Fruit fly (Drosophila melanogaster) whole organism, embryonic: Measurements from ENCODE around the gene CG14277.

Experiments
- BEAF-32 ChIP-seq: fragments of 200-800 bp; sonication (Bioruptor generic); optimal IDR thresholded peaks from 3 replicates; lab custom pipeline; 2017; ENCODE audit warnings: missing biosample characterization, missing genetic modification characterization, mild to moderate bottlenecking, moderate library complexity, missing genetic modification reagents
- CG11093 ChIP-seq: fragments of 200-800 bp; sonication (Bioruptor generic); IDR thresholded peaks from 3 replicates; pipeline ENCODE4 v1.3.6; 2022; ENCODE audit warnings: missing biosample characterization, missing genetic modification characterization
- CG12942 ChIP-seq: fragments of 200-800 bp; sonication (Bioruptor generic); optimal IDR thresholded peaks from 3 replicates; lab custom pipeline; 2016; ENCODE audit warnings: missing biosample characterization, missing genetic modification characterization
- CG13296 ChIP-seq: fragments of 200-800 bp; sonication (Bioruptor generic); optimal IDR thresholded peaks from 3 replicates; lab custom pipeline; 2018; ENCODE audit warnings: missing biosample characterization, mild to moderate bottlenecking, missing genetic modification characterization
- CG13424 ChIP-seq: fragments of 200-800 bp; sonication (Bioruptor generic); optimal IDR thresholded peaks from 2 replicates; lab custom pipeline; 2019; ENCODE audit warnings: missing biosample characterization, mild to moderate bottlenecking, missing genetic modification characterization, moderate library complexity
- CG13894 ChIP-seq: fragments of 200-800 bp; sonication (Bioruptor generic); optimal IDR thresholded peaks from 3 replicates; lab custom pipeline; 2018; ENCODE audit warnings: missing biosample characterization, mild to moderate bottlenecking, missing genetic modification characterization, moderate library complexity
- CG15514 ChIP-seq: fragments of 200-800 bp; sonication (Bioruptor generic); optimal IDR thresholded peaks from 3 replicates; lab custom pipeline; 2017; ENCODE audit warnings: missing biosample characterization, missing genetic modification characterization, mild to moderate bottlenecking, moderate library complexity, missing genetic modification reagents
- CG30020 ChIP-seq: fragments of 200-800 bp; optimal IDR thresholded peaks from 2 replicates; lab custom pipeline; 2019; ENCODE audit warnings: missing biosample characterization, mild to moderate bottlenecking, missing genetic modification characterization, moderate library complexity
- CG34422 ChIP-seq: fragments of 200-800 bp; sonication (Bioruptor generic); IDR thresholded peaks from 3 replicates; pipeline ENCODE4 v1.3.6; 2022; ENCODE audit warnings: missing biosample characterization, missing genetic modification characterization
- CG4854 ChIP-seq: fragments of 200-800 bp; sonication (Bioruptor generic); optimal IDR thresholded peaks from 2 replicates; lab custom pipeline; 2016; ENCODE audit warnings: missing biosample characterization, missing genetic modification characterization, inconsistent platforms
- CG6254 ChIP-seq: fragments of 200-800 bp; sonication (Bioruptor generic); optimal IDR thresholded peaks from 3 replicates; lab custom pipeline; 2017; ENCODE audit warnings: mild to moderate bottlenecking, missing biosample characterization, missing genetic modification reagents, missing genetic modification characterization
- D ChIP-seq, 2 experiments: fragments of 200-800 bp in 1 of 2; fragments of >200 bp in 1 of 2; sonication (Bioruptor generic) in 1 of 2; optimal IDR thresholded peaks; 2 replicates in 1 of 2; 3 replicates in 1 of 2; lab custom pipeline; 2017; ENCODE audit warnings: mild to moderate bottlenecking in 1 of 2, missing biosample characterization in 1 of 2, missing genetic modification characterization in 1 of 2, missing genetic modification reagents in 1 of 2
- Dfd ChIP-seq, 2 experiments: fragments of >200 bp; optimal IDR thresholded peaks; 2 replicates each; lab custom pipeline; 2017; ENCODE audit warnings: missing biosample characterization in 2 of 2, missing genetic modification characterization in 2 of 2
- Dip2 ChIP-seq: fragments of 200-800 bp; sonication (Bioruptor generic); IDR thresholded peaks from 2 replicates; pipeline ENCODE4 v1.3.6; 2022; ENCODE audit warnings: missing biosample characterization, missing genetic modification characterization
- Hand ChIP-seq: fragments of 200-800 bp; sonication (Bioruptor generic); optimal IDR thresholded peaks from 2 replicates; lab custom pipeline; 2017; ENCODE audit warnings: mild to moderate bottlenecking, missing biosample characterization, missing genetic modification reagents, missing genetic modification characterization
- MTF-1 ChIP-seq: fragments of 200-800 bp; sonication (Bioruptor generic); optimal IDR thresholded peaks from 2 replicates; lab custom pipeline; 2018; ENCODE audit warnings: missing biosample characterization, mild to moderate bottlenecking, missing genetic modification characterization, borderline replicate concordance
- Mad ChIP-seq: fragments of 200-800 bp; sonication (Bioruptor generic); optimal IDR thresholded peaks from 2 replicates; lab custom pipeline; 2016; ENCODE audit warnings: missing biosample characterization, missing genetic modification characterization
- Meics ChIP-seq: fragments of 200-800 bp; sonication (Bioruptor generic); optimal IDR thresholded peaks from 2 replicates; lab custom pipeline; 2017; ENCODE audit warnings: missing biosample characterization, mild to moderate bottlenecking, missing genetic modification characterization
- Mes4 ChIP-seq: fragments of 200-800 bp; sonication (Bioruptor generic); optimal IDR thresholded peaks from 2 replicates; lab custom pipeline; 2016; ENCODE audit warnings: missing biosample characterization, missing genetic modification characterization
- Myb ChIP-seq: fragments of 200-800 bp; sonication (Bioruptor generic); optimal IDR thresholded peaks from 2 replicates; lab custom pipeline; 2016; ENCODE audit warnings: missing biosample characterization, missing genetic modification characterization
- Nf-YC ChIP-seq: fragments of 200-800 bp; optimal IDR thresholded peaks from 3 replicates; lab custom pipeline; 2019; ENCODE audit warnings: missing biosample characterization, mild to moderate bottlenecking, missing genetic modification characterization, moderate library complexity
- Oaz ChIP-seq: fragments of 200-800 bp; sonication (Bioruptor generic); IDR thresholded peaks from 2 replicates; pipeline ENCODE4 v1.3.6; 2022; ENCODE audit warnings: missing biosample characterization, missing genetic modification characterization
- Xrp1 ChIP-seq: fragments of 200-800 bp; sonication (Bioruptor generic); IDR thresholded peaks from 2 replicates; pipeline ENCODE4 v1.3.6; 2022; ENCODE audit warnings: missing biosample characterization, missing genetic modification characterization
- ab ChIP-seq: fragments of 200-800 bp; sonication (Bioruptor generic); optimal IDR thresholded peaks from 2 replicates; lab custom pipeline; 2016; ENCODE audit warnings: missing biosample characterization, missing genetic modification characterization
- abd-A ChIP-seq: fragments of 200-800 bp; sonication (Bioruptor generic); optimal IDR thresholded peaks from 3 replicates; lab custom pipeline; 2019; ENCODE audit warnings: missing biosample characterization, mild to moderate bottlenecking, missing genetic modification characterization, moderate library complexity
- amos ChIP-seq: fragments of 200-800 bp; sonication (Bioruptor generic); IDR thresholded peaks from 2 replicates; pipeline ENCODE4 v1.3.6; 2022; ENCODE audit warnings: missing biosample characterization, missing genetic modification characterization; ENCODE audit not compliant: partially characterized antibody
- ara ChIP-seq: fragments of 200-800 bp; sonication (Bioruptor generic); IDR thresholded peaks from 2 replicates; pipeline ENCODE4 v1.3.6; 2022; ENCODE audit warnings: missing biosample characterization, missing genetic modification characterization
- bbx ChIP-seq: fragments of 200-800 bp; sonication (Bioruptor generic); IDR thresholded peaks from 2 replicates; pipeline ENCODE4 v1.3.6; 2022; ENCODE audit warnings: missing biosample characterization, missing genetic modification characterization; ENCODE audit not compliant: partially characterized antibody
- br ChIP-seq: fragments of >200 bp; optimal IDR thresholded peaks from 2 replicates; lab custom pipeline; 2017
- bsh ChIP-seq, 2 experiments: fragments of 200-800 bp; sonication (Bioruptor generic); optimal IDR thresholded peaks; 2 replicates each; lab custom pipeline; 2017 to 2018; ENCODE audit warnings: mild to moderate bottlenecking in 2 of 2, missing biosample characterization in 2 of 2, missing genetic modification characterization in 2 of 2, moderate library complexity in 1 of 2
- cas ChIP-seq: fragments of 200-800 bp; sonication (Bioruptor generic); IDR thresholded peaks from 2 replicates; pipeline ENCODE4 v1.3.6; 2022; ENCODE audit warnings: missing biosample characterization, missing genetic modification characterization
- exex ChIP-seq: fragments of 200-800 bp; sonication (Bioruptor generic); optimal IDR thresholded peaks from 4 replicates; lab custom pipeline; 2018; ENCODE audit warnings: missing biosample characterization, mild to moderate bottlenecking, missing genetic modification characterization, moderate library complexity
- gcm2 ChIP-seq: fragments of 200-800 bp; sonication (Bioruptor generic); optimal IDR thresholded peaks from 2 replicates; lab custom pipeline; 2016; ENCODE audit warnings: missing biosample characterization, missing genetic modification characterization
- insv ChIP-seq, 2 experiments: fragments of 200-800 bp; sonication (Bioruptor generic); optimal IDR thresholded peaks; 3 replicates each; lab custom pipeline; 2016 to 2018; ENCODE audit warnings: missing biosample characterization in 2 of 2, missing genetic modification characterization in 2 of 2
- kah ChIP-seq: fragments of 200-800 bp; sonication (Bioruptor generic); optimal IDR thresholded peaks from 2 replicates; lab custom pipeline; 2018; ENCODE audit warnings: missing biosample characterization, mild to moderate bottlenecking, missing genetic modification characterization
- mam ChIP-seq: fragments of 200-800 bp; sonication (Bioruptor generic); optimal IDR thresholded peaks from 3 replicates; lab custom pipeline; 2016; ENCODE audit warnings: missing biosample characterization, missing genetic modification characterization
- nerfin-1 ChIP-seq: fragments of 200-800 bp; sonication (Bioruptor generic); optimal IDR thresholded peaks from 3 replicates; lab custom pipeline; 2019; ENCODE audit warnings: missing biosample characterization, mild to moderate bottlenecking, missing genetic modification characterization, moderate library complexity
- odd ChIP-seq: fragments of 200-800 bp; sonication (Bioruptor generic); optimal IDR thresholded peaks from 2 replicates; lab custom pipeline; 2017; ENCODE audit warnings: missing biosample characterization, mild to moderate bottlenecking, missing genetic modification characterization
- onecut ChIP-seq: fragments of 200-800 bp; sonication (Bioruptor generic); IDR thresholded peaks from 2 replicates; pipeline ENCODE4 v1.3.6; 2022; ENCODE audit warnings: missing biosample characterization, missing genetic modification characterization
- p53 ChIP-seq: fragments of 200-800 bp; sonication (Bioruptor generic); optimal IDR thresholded peaks from 2 replicates; lab custom pipeline; 2016; ENCODE audit warnings: missing biosample characterization, missing genetic modification characterization
- prd ChIP-seq, 3 experiments: fragments of >200 bp in 2 of 3; fragments of 200-800 bp in 1 of 3; sonication (Bioruptor generic) in 1 of 3; optimal IDR thresholded peaks in 2 of 3; IDR thresholded peaks in 1 of 3; 2 replicates in 2 of 3; 3 replicates in 1 of 3; pipeline versions ENCODE4 v1.3.6 to Lab custom; 2017 to 2022; ENCODE audit warnings: missing biosample characterization in 1 of 3, missing genetic modification characterization in 1 of 3
- psq ChIP-seq: fragments of 200-800 bp; sonication (Bioruptor generic); optimal IDR thresholded peaks from 2 replicates; lab custom pipeline; 2017; ENCODE audit warnings: missing biosample characterization, missing genetic modification characterization
- pzg ChIP-seq: fragments of 200-800 bp; sonication (Bioruptor generic); optimal IDR thresholded peaks from 3 replicates; lab custom pipeline; 2018; ENCODE audit warnings: missing biosample characterization, mild to moderate bottlenecking, missing genetic modification characterization, moderate library complexity
- scrt ChIP-seq: fragments of 200-800 bp; sonication (Bioruptor generic); optimal IDR thresholded peaks from 2 replicates; lab custom pipeline; 2018; ENCODE audit warnings: missing biosample characterization, mild to moderate bottlenecking, missing genetic modification characterization, moderate library complexity
- seq ChIP-seq: fragments of 200-800 bp; sonication (Bioruptor generic); IDR thresholded peaks from 2 replicates; pipeline ENCODE4 v1.3.6; 2022; ENCODE audit warnings: missing biosample characterization, missing genetic modification characterization
- tna ChIP-seq: fragments of 200-800 bp; sonication (Bioruptor generic); IDR thresholded peaks from 2 replicates; pipeline ENCODE4 v1.3.6; 2022; ENCODE audit warnings: missing biosample characterization, missing genetic modification characterization; ENCODE audit not compliant: partially characterized antibody
- wor ChIP-seq: fragments of 200-800 bp; sonication (Bioruptor generic); IDR thresholded peaks from 2 replicates; pipeline ENCODE4 v1.3.6; 2022; ENCODE audit warnings: missing biosample characterization, missing genetic modification characterization
- z ChIP-seq: fragments of 200-800 bp; sonication (Bioruptor generic); IDR thresholded peaks from 3 replicates; pipeline ENCODE4 v1.3.6; 2022; ENCODE audit warnings: missing biosample characterization, missing genetic modification characterization

Gene CG14277

dm6 chr2L:8204996-8205567 is 37.2 kb upstream of the CG14277 start, which contains the start of gene SLC5A11 (continued):
- TF ChIP-seq Mad (GFP tag; lab: Kevin White, UChicago): peak; percentile 53
- peak; percentile 95 to 100 for TF ChIP-seq bsh (GFP tag; optimal IDR thresholded peaks at IDR 0.05; lab: Kevin White, UChicago)
- TF ChIP-seq z: 0 out of 3 replicates have a peak, but pooled peaks have one; percentile 63
- no peak for TF ChIP-seq br (lab: Kevin White, UChicago)
- TF ChIP-seq D (optimal IDR thresholded peaks at IDR 0.05; lab: Kevin White, UChicago): no peak
- TF ChIP-seq D (GFP tag; optimal IDR thresholded peaks at IDR 0.05; lab: Kevin White, UChicago): peak; percentile 98
- TF ChIP-seq insv (GFP tag; optimal IDR thresholded peaks at IDR 0.05; lab: Kevin White, UChicago): peak in 1 of 2 experiments; percentile 60
- peak; percentile 97 for TF ChIP-seq CG34422
- peak; percentile 98 for TF ChIP-seq Meics
- peak; percentile 42 for TF ChIP-seq ab
- peak; percentile 96 for TF ChIP-seq psq
- TF ChIP-seq Hand (GFP tag; lab: Kevin White, UChicago): peak; percentile 97
- TF ChIP-seq CG4854 (GFP tag; lab: Kevin White, UChicago): peak; percentile 99
- TF ChIP-seq CG11093: peak; percentile 93
- TF ChIP-seq Xrp1: peak; percentile 97
- TF ChIP-seq Myb: peak; percentile 43
- TF ChIP-seq Dip2 (GFP tag; lab: Robert Waterston, UW): peak; percentile 61; the same call in 1 of the 2 replicates
- TF ChIP-seq CG30020 (tag; lab: Kevin White, UChicago): peak; percentile 84
- peak; percentile 95 for TF ChIP-seq mam
- TF ChIP-seq Mes4 (GFP tag; lab: Kevin White, UChicago): no peak
- peak; percentile 99 for TF ChIP-seq cas (GFP tag; lab: Robert Waterston, UW)
- TF ChIP-seq CG15514 (GFP tag; lab: Kevin White, UChicago): peak; percentile 92
- peak; percentile 99 for TF ChIP-seq Oaz
- TF ChIP-seq CG13894 (tag; lab: Kevin White, UChicago): peak; percentile 94
- no peak; the same call in 1 of the 2 replicates for TF ChIP-seq bbx (GFP tag; lab: Robert Waterston, UW)
- TF ChIP-seq pzg: peak; percentile 16
- TF ChIP-seq Dfd (GFP tag; optimal IDR thresholded peaks at IDR 0.05; lab: Kevin White, UChicago): no peak
- peak; percentile 63 for TF ChIP-seq MTF-1 (GFP tag; lab: Kevin White, UChicago)
- peak; percentile 100 for TF ChIP-seq seq (GFP tag; lab: Robert Waterston, UW)
- peak; percentile 96 for TF ChIP-seq scrt
- TF ChIP-seq ara (GFP tag; lab: Robert Waterston, UW): peak; percentile 94
- TF ChIP-seq exex: peak; percentile 85
- peak; percentile 92 for TF ChIP-seq abd-A (tag; lab: Kevin White, UChicago)
- peak; percentile 89 for TF ChIP-seq gcm2 (GFP tag; lab: Kevin White, UChicago)
- TF ChIP-seq CG6254 (GFP tag; lab: Kevin White, UChicago): peak; percentile 89
- peak; percentile 88 for TF ChIP-seq p53
- TF ChIP-seq kah: peak; percentile 89
- TF ChIP-seq BEAF-32 (GFP tag; lab: Kevin White, UChicago): peak; percentile 47
- TF ChIP-seq odd: peak; percentile 95
- peak; percentile 97 for TF ChIP-seq CG12942 (GFP tag; lab: Kevin White, UChicago)
- TF ChIP-seq CG13296 (GFP tag; lab: Kevin White, UChicago): peak; percentile 98
- no peak for TF ChIP-seq tna (GFP tag; lab: Robert Waterston, UW)
- peak; percentile 89 for TF ChIP-seq nerfin-1 (tag; lab: Kevin White, UChicago)
- no peak for TF ChIP-seq prd (optimal IDR thresholded peaks at IDR 0.05; lab: Kevin White, UChicago)
- peak; percentile 97 for TF ChIP-seq prd (GFP tag; IDR thresholded peaks at IDR 0.05; lab: Robert Waterston, UW)
- no peak; the same call in 1 of the 2 replicates for TF ChIP-seq amos
- TF ChIP-seq onecut: peak; percentile 85
- TF ChIP-seq wor (GFP tag; lab: Robert Waterston, UW): peak; percentile 82
- peak; percentile 97 for TF ChIP-seq CG13424 (tag; lab: Kevin White, UChicago)
- TF ChIP-seq Nf-YC: peak; percentile 91
